Worm (Caenorhabditis elegans) whole organism, L3 larva: Measurements from ENCODE around the gene W04G3.11.

Source experiments
- ama-1 ChIP-seq: fragments of 150-350 bp; optimal IDR thresholded peaks from 2 replicates; lab custom pipeline; 2018
- ceh-16 ChIP-seq: sonication (generic microtip); optimal IDR thresholded peaks from 2 replicates; lab custom pipeline; 2017; ENCODE audit warnings: missing biosample characterization, missing genetic modification characterization
- fos-1 ChIP-seq: fragments of 150-350 bp; optimal IDR thresholded peaks from 2 replicates; lab custom pipeline; 2014; ENCODE audit warnings: missing biosample characterization, missing genetic modification characterization
- lin-39 ChIP-seq: fragments of 150-350 bp; optimal IDR thresholded peaks from 2 replicates; lab custom pipeline; 2018; ENCODE audit warnings: missing biosample characterization, missing genetic modification reagents, missing genetic modification characterization
- nhr-12 ChIP-seq: fragments of 150-350 bp; optimal IDR thresholded peaks from 2 replicates; lab custom pipeline; 2014; ENCODE audit warnings: missing biosample characterization, missing genetic modification characterization
- sea-2 ChIP-seq: fragments of 150-350 bp; sonication (generic microtip); optimal IDR thresholded peaks from 4 replicates; lab custom pipeline; 2014; ENCODE audit warnings: missing biosample characterization, missing genetic modification reagents, missing genetic modification characterization
- skn-1 ChIP-seq: fragments of 150-350 bp; optimal IDR thresholded peaks from 2 replicates; lab custom pipeline; 2014; ENCODE audit warnings: missing biosample characterization, missing genetic modification characterization
- snpc-4 ChIP-seq: fragments of 150-350 bp; optimal IDR thresholded peaks from 2 replicates; lab custom pipeline; 2014; ENCODE audit warnings: missing biosample characterization, missing genetic modification characterization
- unc-62 ChIP-seq: fragments of 150-350 bp; sonication (generic microtip); optimal IDR thresholded peaks from 4 replicates; lab custom pipeline; 2014; ENCODE audit warnings: missing biosample characterization, missing genetic modification reagents, missing genetic modification characterization
- zag-1 ChIP-seq: fragments of 150-350 bp; optimal IDR thresholded peaks from 2 replicates; lab custom pipeline; 2014; ENCODE audit warnings: missing biosample characterization, missing genetic modification characterization

- TF ChIP-seq snpc-4 (tag; lab: Kevin White, UChicago): no peak
- no peak for TF ChIP-seq nhr-12
- no peak for TF ChIP-seq zag-1 (tag; lab: Kevin White, UChicago)
- no peak for TF ChIP-seq fos-1
- no peak for TF ChIP-seq ama-1 (lab: Kevin White, UChicago)
- no peak for TF ChIP-seq sea-2 (GFP tag; lab: Kevin White, UChicago)
- TF ChIP-seq ceh-16 (tag; lab: Kevin White, UChicago): no peak
- TF ChIP-seq unc-62 (GFP tag; lab: Kevin White, UChicago): no peak
- no peak for TF ChIP-seq skn-1
- no peak for TF ChIP-seq lin-39 (tag; lab: Kevin White, UChicago)
These were observed 37.3 kb downstream of the W04G3.11 start for ce11 chrX:11126259-11126658.
